In the genomic region with DNA sequence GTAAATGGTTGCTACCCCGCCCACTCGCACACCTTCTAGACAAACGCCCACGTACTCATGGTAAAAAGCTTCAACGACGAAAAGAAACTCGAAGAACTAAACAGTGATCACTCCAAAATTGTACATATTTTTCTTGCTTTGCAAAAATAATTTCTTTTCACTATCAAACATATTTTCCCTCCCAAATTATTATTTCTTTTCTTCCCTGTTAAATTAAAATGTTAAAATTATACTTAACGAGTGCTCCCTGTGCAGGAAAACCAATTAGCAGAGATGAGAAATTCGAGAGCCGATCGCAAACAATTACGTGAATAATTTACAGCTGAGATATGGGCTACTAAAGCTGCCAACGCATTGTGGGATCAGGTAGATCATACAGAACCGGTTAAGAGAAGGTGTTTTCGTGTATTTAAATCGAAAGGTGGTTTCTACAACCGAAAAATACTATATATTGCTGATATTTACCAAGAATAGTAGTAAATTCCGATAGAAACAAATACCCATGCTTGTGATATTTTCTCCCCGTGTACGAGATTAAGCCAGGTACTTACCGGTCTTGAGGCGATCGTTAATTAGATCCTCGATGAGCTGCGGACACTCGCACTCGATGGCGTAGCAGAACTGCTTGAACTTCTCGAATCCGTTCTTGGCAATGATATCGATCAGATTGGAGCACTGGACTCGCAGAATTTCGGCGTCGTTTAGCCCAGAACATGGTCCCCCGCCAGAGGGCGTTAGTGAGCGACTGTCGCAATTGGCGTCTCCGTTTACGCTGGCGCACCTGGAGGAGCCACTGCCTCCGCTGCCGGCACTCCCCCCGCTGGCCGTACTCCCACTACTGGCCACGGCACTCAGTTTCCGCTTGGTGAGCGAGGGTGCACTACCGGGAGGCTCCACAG, we compare ENCODE assay signal across 1 fruit fly cellular context.
A peak's percentile ranks its signal among the peaks of the same experiment; 100 is the strongest.
TF ChIP-seq lines count a peak whose summit lies in the region.

No protein-coding gene starts in this region.

TF ChIP-seq in whole organism, embryonic, 481 proteins besides CTCF, POLR2A, EP300 and RAD21 (continued from another document and continues in another):
- no peak for TF ChIP-seq bcd (GFP tag; optimal IDR thresholded peaks at IDR 0.05; lab: Kevin White, UChicago)
- no peak for TF ChIP-seq CG1647 (GFP tag; optimal IDR thresholded peaks at IDR 0.05; lab: Kevin White, UChicago)
- TF ChIP-seq h (optimal IDR thresholded peaks at IDR 0.05; lab: Kevin White, UChicago): no peak
- TF ChIP-seq Sox100B (GFP tag; optimal IDR thresholded peaks at IDR 0.05; lab: Kevin White, UChicago): no peak
- TF ChIP-seq B-H2 (GFP tag; optimal IDR thresholded peaks at IDR 0.05; lab: Kevin White, UChicago): no peak
- TF ChIP-seq kah (GFP tag; optimal IDR thresholded peaks at IDR 0.05; lab: Kevin White, UChicago): no peak
- TF ChIP-seq Ssrp (tag; optimal IDR thresholded peaks at IDR 0.05; lab: Kevin White, UChicago): no peak
- TF ChIP-seq CG12155 (GFP tag; optimal IDR thresholded peaks at IDR 0.05; lab: Kevin White, UChicago): no peak
- no peak for TF ChIP-seq CG6854 (GFP tag; optimal IDR thresholded peaks at IDR 0.05; lab: Kevin White, UChicago)
- TF ChIP-seq Xrp1 (GFP tag; IDR thresholded peaks at IDR 0.05; lab: Robert Waterston, UW): peak; percentile 53; the same call in 1 of the 2 replicates
- no peak for TF ChIP-seq Mad (GFP tag; optimal IDR thresholded peaks at IDR 0.05; lab: Kevin White, UChicago)
- TF ChIP-seq ci (GFP tag; IDR thresholded peaks at IDR 0.05; lab: Robert Waterston, UW): 0 out of 3 replicates have a peak, but pooled peaks have one; percentile 47
- no peak for TF ChIP-seq CG3838 (GFP tag; optimal IDR thresholded peaks at IDR 0.05; lab: Kevin White, UChicago)
- TF ChIP-seq CG16863 (GFP tag; optimal IDR thresholded peaks at IDR 0.05; lab: Kevin White, UChicago): no peak
- TF ChIP-seq Dip3 (GFP tag; optimal IDR thresholded peaks at IDR 0.05; lab: Kevin White, UChicago): peak; percentile 29
- TF ChIP-seq CG31388 (GFP tag; optimal IDR thresholded peaks at IDR 0.05; lab: Kevin White, UChicago): no peak
- peak; percentile 73 for TF ChIP-seq sens (GFP tag; lab: Kevin White, UChicago)
- no peak; the same call in 1 of the 2 replicates for TF ChIP-seq E2f1 (GFP tag; IDR thresholded peaks at IDR 0.05; lab: Robert Waterston, UW)
- no peak for TF ChIP-seq CG2116 (GFP tag; optimal IDR thresholded peaks at IDR 0.05; lab: Kevin White, UChicago)
- no peak for TF ChIP-seq Deaf1 (tag; optimal IDR thresholded peaks at IDR 0.05; lab: Kevin White, UChicago)
- peak; percentile 6 for TF ChIP-seq CHES-1-like (GFP tag; optimal IDR thresholded peaks at IDR 0.05; lab: Kevin White, UChicago)
- TF ChIP-seq p53 (GFP tag; optimal IDR thresholded peaks at IDR 0.05; lab: Kevin White, UChicago): no peak
- no peak for TF ChIP-seq Doc2 (GFP tag; IDR thresholded peaks at IDR 0.05; lab: Robert Waterston, UW)
- TF ChIP-seq CG31224 (GFP tag; IDR thresholded peaks at IDR 0.05; lab: Robert Waterston, UW): peak; percentile 22; the same call in 1 of the 2 replicates
- peak; percentile 36 for TF ChIP-seq CG1233 (GFP tag; optimal IDR thresholded peaks at IDR 0.05; lab: Kevin White, UChicago)
- no peak for TF ChIP-seq da (GFP tag; optimal IDR thresholded peaks at IDR 0.05; lab: Kevin White, UChicago)
- TF ChIP-seq Lim3 (GFP tag; IDR thresholded peaks at IDR 0.05; lab: Robert Waterston, UW): no peak
- peak; percentile 45; the same call in 1 of the 2 replicates for TF ChIP-seq CG32772 (GFP tag; IDR thresholded peaks at IDR 0.05; lab: Robert Waterston, UW)
- no peak for TF ChIP-seq Dll (GFP tag; IDR thresholded peaks at IDR 0.05; lab: Robert Waterston, UW; ENCODE audit: partially characterized antibody)
- TF ChIP-seq Aef1 (GFP tag; IDR thresholded peaks at IDR 0.05; lab: Robert Waterston, UW): no peak; the same call in 2 of the 3 replicates
- TF ChIP-seq cg (GFP tag; optimal IDR thresholded peaks at IDR 0.05; lab: Kevin White, UChicago): no peak
- TF ChIP-seq CG7987 (GFP tag; optimal IDR thresholded peaks at IDR 0.05; lab: Kevin White, UChicago): no peak
- peak in 1 of 2 experiments; percentile 43 for TF ChIP-seq dpn (GFP tag; optimal IDR thresholded peaks at IDR 0.05; lab: Kevin White, UChicago)
- no peak for TF ChIP-seq CG6654 (GFP tag; optimal IDR thresholded peaks at IDR 0.05; lab: Kevin White, UChicago)
- TF ChIP-seq hbn (GFP tag; IDR thresholded peaks at IDR 0.05; lab: Robert Waterston, UW; ENCODE audit: partially characterized antibody): no peak
- TF ChIP-seq CG12942 (GFP tag; optimal IDR thresholded peaks at IDR 0.05; lab: Kevin White, UChicago): no peak
- TF ChIP-seq pros (GFP tag; optimal IDR thresholded peaks at IDR 0.05; lab: Kevin White, UChicago): no peak
- no peak for TF ChIP-seq Oaz (GFP tag; IDR thresholded peaks at IDR 0.05; lab: Robert Waterston, UW)
- TF ChIP-seq CG4707 (GFP tag; optimal IDR thresholded peaks at IDR 0.05; lab: Kevin White, UChicago): no peak
- no peak for TF ChIP-seq CG9609 (GFP tag; optimal IDR thresholded peaks at IDR 0.05; lab: Kevin White, UChicago)
- TF ChIP-seq CG2678 (tag; optimal IDR thresholded peaks at IDR 0.05; lab: Kevin White, UChicago): peak; percentile 58
- peak; percentile 49 for TF ChIP-seq CG15269 (tag; optimal IDR thresholded peaks at IDR 0.05; lab: Kevin White, UChicago)
- TF ChIP-seq Ravus (GFP tag; IDR thresholded peaks at IDR 0.05; lab: Robert Waterston, UW): no peak
- peak; percentile 8 for TF ChIP-seq gro (GFP tag; optimal IDR thresholded peaks at IDR 0.05; lab: Kevin White, UChicago)
- TF ChIP-seq CG14965 (GFP tag; optimal IDR thresholded peaks at IDR 0.05; lab: Kevin White, UChicago; ENCODE audit: borderline replicate concordance): no peak
- peak; percentile 18 for TF ChIP-seq Antp (GFP tag; optimal IDR thresholded peaks at IDR 0.05; lab: Kevin White, UChicago)
- TF ChIP-seq CG6683 (GFP tag; optimal IDR thresholded peaks at IDR 0.05; lab: Kevin White, UChicago): no peak
- no peak for TF ChIP-seq toy (GFP tag; IDR thresholded peaks at IDR 0.05; lab: Robert Waterston, UW)
- peak; percentile 43 for TF ChIP-seq disco-r (GFP tag; optimal IDR thresholded peaks at IDR 0.05; lab: Kevin White, UChicago)
- no peak for TF ChIP-seq peb (GFP tag; IDR thresholded peaks at IDR 0.05; lab: Robert Waterston, UW)
- no peak for TF ChIP-seq inv (GFP tag; IDR thresholded peaks at IDR 0.05; lab: Robert Waterston, UW; ENCODE audit: partially characterized antibody)
- TF ChIP-seq CG16815 (GFP tag; optimal IDR thresholded peaks at IDR 0.05; lab: Kevin White, UChicago): no peak
- TF ChIP-seq CG34224 (GFP tag; IDR thresholded peaks at IDR 0.05; lab: Robert Waterston, UW; ENCODE audit: partially characterized antibody): no peak
- no peak for TF ChIP-seq gce (GFP tag; IDR thresholded peaks at IDR 0.05; lab: Robert Waterston, UW)
- TF ChIP-seq CG10366 (GFP tag; IDR thresholded peaks at IDR 0.05; lab: Robert Waterston, UW): peak; percentile 42
- no peak for TF ChIP-seq twi (tag; optimal IDR thresholded peaks at IDR 0.05; lab: Kevin White, UChicago)
- peak; percentile 8; the same call in 1 of the 3 replicates for TF ChIP-seq CG11695 (GFP tag; IDR thresholded peaks at IDR 0.05; lab: Robert Waterston, UW)
- TF ChIP-seq pzg (GFP tag; optimal IDR thresholded peaks at IDR 0.05; lab: Kevin White, UChicago): no peak
- TF ChIP-seq Sry-δ (GFP tag; optimal IDR thresholded peaks at IDR 0.05; lab: Kevin White, UChicago): no peak
- no peak for TF ChIP-seq bigmax (GFP tag; optimal IDR thresholded peaks at IDR 0.05; lab: Kevin White, UChicago)
- TF ChIP-seq en (GFP tag; optimal IDR thresholded peaks at IDR 0.05; lab: Kevin White, UChicago): no peak
- TF ChIP-seq CG13894 (tag; optimal IDR thresholded peaks at IDR 0.05; lab: Kevin White, UChicago): no peak
- TF ChIP-seq CG11723 (GFP tag; optimal IDR thresholded peaks at IDR 0.05; lab: Kevin White, UChicago): no peak
- TF ChIP-seq gt (GFP tag; IDR thresholded peaks at IDR 0.05; lab: Robert Waterston, UW): 0 out of 2 replicates have a peak, but pooled peaks have one; percentile 17
- TF ChIP-seq chn (GFP tag; optimal IDR thresholded peaks at IDR 0.05; lab: Kevin White, UChicago): no peak
- no peak for TF ChIP-seq cwo (GFP tag; optimal IDR thresholded peaks at IDR 0.05; lab: Kevin White, UChicago)
- TF ChIP-seq CG18764 (GFP tag; optimal IDR thresholded peaks at IDR 0.05; lab: Kevin White, UChicago): no peak
- TF ChIP-seq amos (GFP tag; IDR thresholded peaks at IDR 0.05; lab: Robert Waterston, UW; ENCODE audit: partially characterized antibody): no peak
- TF ChIP-seq Nf-YB (GFP tag; optimal IDR thresholded peaks at IDR 0.05; lab: Kevin White, UChicago): no peak
- no peak for TF ChIP-seq CG8290 (GFP tag; optimal IDR thresholded peaks at IDR 0.05; lab: Kevin White, UChicago)
- peak in 1 of 2 experiments; percentile 6 for TF ChIP-seq CG8290 (tag; optimal IDR thresholded peaks at IDR 0.05; lab: Kevin White, UChicago)
- 0 out of 2 replicates have a peak, but pooled peaks have one; percentile 28 for TF ChIP-seq HLH3B (GFP tag; IDR thresholded peaks at IDR 0.05; lab: Robert Waterston, UW)
- no peak for TF ChIP-seq CG14710 (tag; optimal IDR thresholded peaks at IDR 0.05; lab: Kevin White, UChicago)
- TF ChIP-seq HHEX (GFP tag; optimal IDR thresholded peaks at IDR 0.05; lab: Kevin White, UChicago): no peak
- TF ChIP-seq rib (GFP tag; IDR thresholded peaks at IDR 0.05; lab: Robert Waterston, UW): peak; percentile 43; the same call in 1 of the 2 replicates
- no peak for TF ChIP-seq z (GFP tag; IDR thresholded peaks at IDR 0.05; lab: Robert Waterston, UW)
- TF ChIP-seq vnd (GFP tag; IDR thresholded peaks at IDR 0.05; lab: Robert Waterston, UW; ENCODE audit: partially characterized antibody): no peak
- TF ChIP-seq gsb-n (tag; optimal IDR thresholded peaks at IDR 0.05; lab: Kevin White, UChicago): no peak
- TF ChIP-seq zfh1 (GFP tag; IDR thresholded peaks at IDR 0.05; lab: Robert Waterston, UW): no peak
- peak; percentile 5 for TF ChIP-seq CG18619 (GFP tag; optimal IDR thresholded peaks at IDR 0.05; lab: Kevin White, UChicago)
- TF ChIP-seq hth (optimal IDR thresholded peaks at IDR 0.05; lab: Kevin White, UChicago): no peak
- no peak for TF ChIP-seq CG8765 (GFP tag; IDR thresholded peaks at IDR 0.05; lab: Robert Waterston, UW)
- no peak for TF ChIP-seq prd (optimal IDR thresholded peaks at IDR 0.05; lab: Kevin White, UChicago)
- TF ChIP-seq prd (GFP tag; IDR thresholded peaks at IDR 0.05; lab: Robert Waterston, UW): peak; percentile 43; the same call in 1 of the 3 replicates
- peak; percentile 56; the same call in 1 of the 2 replicates for TF ChIP-seq ranshi (GFP tag; IDR thresholded peaks at IDR 0.05; lab: Robert Waterston, UW)
- TF ChIP-seq ttk (GFP tag; IDR thresholded peaks at IDR 0.05; lab: Robert Waterston, UW): 0 out of 2 replicates have a peak, but pooled peaks have one; percentile 26
- no peak for TF ChIP-seq nerfin-2 (GFP tag; IDR thresholded peaks at IDR 0.05; lab: Robert Waterston, UW; ENCODE audit: partially characterized antibody)
- TF ChIP-seq CG15601 (tag; optimal IDR thresholded peaks at IDR 0.05; lab: Kevin White, UChicago): no peak
- TF ChIP-seq sd (tag; optimal IDR thresholded peaks at IDR 0.05; lab: Kevin White, UChicago): peak; percentile 15
- TF ChIP-seq Ets65A (GFP tag; lab: Kevin White, UChicago): no peak
- no peak; the same call in 1 of the 2 replicates for TF ChIP-seq CG14441 (GFP tag; IDR thresholded peaks at IDR 0.05; lab: Robert Waterston, UW)
- TF ChIP-seq Myb (GFP tag; optimal IDR thresholded peaks at IDR 0.05; lab: Kevin White, UChicago): peak; percentile 5
- no peak for TF ChIP-seq D19A (tag; optimal IDR thresholded peaks at IDR 0.05; lab: Kevin White, UChicago)
- TF ChIP-seq CG33557 (GFP tag; optimal IDR thresholded peaks at IDR 0.05; lab: Kevin White, UChicago): no peak
- TF ChIP-seq pan (optimal IDR thresholded peaks at IDR 0.05; lab: Kevin White, UChicago): no peak
- peak in 1 of 2 experiments; percentile 37 for TF ChIP-seq pan (GFP tag; optimal IDR thresholded peaks at IDR 0.05 in 1 of 2, IDR thresholded peaks at IDR 0.05 in 1 of 2)
- TF ChIP-seq CG10654 (GFP tag; optimal IDR thresholded peaks at IDR 0.05; lab: Kevin White, UChicago): no peak
- TF ChIP-seq Fer2 (tag; optimal IDR thresholded peaks at IDR 0.05; lab: Kevin White, UChicago): peak; percentile 16
- TF ChIP-seq Bgb (GFP tag; IDR thresholded peaks at IDR 0.05; lab: Robert Waterston, UW; ENCODE audit: partially characterized antibody): no peak
- TF ChIP-seq CG12219 (GFP tag; optimal IDR thresholded peaks at IDR 0.05; lab: Kevin White, UChicago): no peak
- TF ChIP-seq CG2889 (GFP tag; IDR thresholded peaks at IDR 0.05; lab: Robert Waterston, UW): peak; percentile 51; the same call in 1 of the 3 replicates
- TF ChIP-seq tna (GFP tag; IDR thresholded peaks at IDR 0.05; lab: Robert Waterston, UW; ENCODE audit: partially characterized antibody): no peak
- no peak for TF ChIP-seq dm (GFP tag; optimal IDR thresholded peaks at IDR 0.05; lab: Kevin White, UChicago)
- TF ChIP-seq fd102C (GFP tag; optimal IDR thresholded peaks at IDR 0.05; lab: Kevin White, UChicago): no peak
- TF ChIP-seq HLH54F (GFP tag; optimal IDR thresholded peaks at IDR 0.05; lab: Kevin White, UChicago): peak; percentile 22
- TF ChIP-seq seq (GFP tag; IDR thresholded peaks at IDR 0.05; lab: Robert Waterston, UW): no peak
- TF ChIP-seq Oli (tag; optimal IDR thresholded peaks at IDR 0.05; lab: Kevin White, UChicago): no peak
- peak; percentile 45; the same call in 2 of the 3 replicates for TF ChIP-seq tgo (GFP tag; IDR thresholded peaks at IDR 0.05; lab: Robert Waterston, UW)
- no peak for TF ChIP-seq jigr1 (GFP tag; IDR thresholded peaks at IDR 0.05; lab: Robert Waterston, UW)
- no peak for TF ChIP-seq Dref (GFP tag; IDR thresholded peaks at IDR 0.05; lab: Robert Waterston, UW)
- no peak for TF ChIP-seq Asciz (GFP tag; optimal IDR thresholded peaks at IDR 0.05; lab: Kevin White, UChicago)
- peak; percentile 60 for TF ChIP-seq sob (GFP tag; IDR thresholded peaks at IDR 0.05; lab: Robert Waterston, UW)
- no peak for TF ChIP-seq TFAM (GFP tag; optimal IDR thresholded peaks at IDR 0.05; lab: Kevin White, UChicago)
- no peak for TF ChIP-seq crc (GFP tag; optimal IDR thresholded peaks at IDR 0.05; lab: Kevin White, UChicago)
- TF ChIP-seq CG6272 (GFP tag; IDR thresholded peaks at IDR 0.05; lab: Robert Waterston, UW): no peak
- no peak for TF ChIP-seq CG18011 (GFP tag; optimal IDR thresholded peaks at IDR 0.05; lab: Kevin White, UChicago)
- TF ChIP-seq CG10321 (GFP tag; IDR thresholded peaks at IDR 0.05; lab: Robert Waterston, UW): no peak
- TF ChIP-seq CG15479 (GFP tag; optimal IDR thresholded peaks at IDR 0.05; lab: Kevin White, UChicago): no peak
- no peak for TF ChIP-seq ato (GFP tag; IDR thresholded peaks at IDR 0.05; lab: Robert Waterston, UW; ENCODE audit: partially characterized antibody)
- no peak for TF ChIP-seq ERR (GFP tag; optimal IDR thresholded peaks at IDR 0.05; lab: Kevin White, UChicago)
- TF ChIP-seq CG2129 (GFP tag; IDR thresholded peaks at IDR 0.05; lab: Robert Waterston, UW; ENCODE audit: partially characterized antibody): no peak
